Worm (Caenorhabditis elegans): ENCODE measurements around the gene Y51A2D.8.

Y51A2D.8 gene

DNA sequence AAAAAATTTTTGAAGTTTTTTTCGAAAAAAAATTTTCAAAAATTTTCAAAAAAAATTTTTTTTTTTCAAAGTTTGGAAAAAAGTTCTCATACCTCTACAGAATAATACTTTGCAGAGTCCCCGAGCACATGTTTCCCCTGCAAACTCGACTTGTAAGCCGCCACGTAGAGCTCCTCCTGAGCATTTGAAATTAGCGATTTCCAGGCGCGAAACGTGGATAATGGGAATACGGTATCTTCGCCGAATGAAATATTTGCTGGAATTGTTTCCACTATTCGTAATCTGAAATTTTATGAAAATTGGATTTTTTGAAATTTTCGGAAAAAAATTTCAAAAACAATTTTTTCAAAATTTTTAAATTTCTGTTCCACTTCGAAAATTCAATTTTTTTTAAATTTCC, 22.5 kb upstream of the Y51A2D.8 start:
- TF ChIP-seq ceh-88 (GFP tag; IDR thresholded peaks at IDR 0.05) (no peak), mep-1 (tag; optimal IDR thresholded peaks at IDR 0.05) (no peak), ceh-63 (GFP tag; optimal IDR thresholded peaks at IDR 0.05) (no peak), unc-30 (tag; optimal IDR thresholded peaks at IDR 0.05) (no peak), hlh-17 (GFP tag; optimal IDR thresholded peaks at IDR 0.05; ENCODE audit: borderline replicate concordance) (no peak), tbx-2 (tag; optimal IDR thresholded peaks at IDR 0.05) (no peak), fkh-4 (tag; optimal IDR thresholded peaks at IDR 0.05; ENCODE audit: borderline replicate concordance) (no peak), grh-1 (GFP tag; IDR thresholded peaks at IDR 0.05) (no peak), lin-14 (GFP tag; optimal IDR thresholded peaks at IDR 0.05) (no peak), tlp-1 (tag; optimal IDR thresholded peaks at IDR 0.05) (no peak), nhr-28 (tag; optimal IDR thresholded peaks at IDR 0.05) (no peak), nhr-76 (tag; optimal IDR thresholded peaks at IDR 0.05) (no peak), nhr-20 (tag; optimal IDR thresholded peaks at IDR 0.05) (no peak), egl-13 (tag; optimal IDR thresholded peaks at IDR 0.05) (no peak), fkh-8 (tag; optimal IDR thresholded peaks at IDR 0.05) (no peak), mab-9 (GFP tag; IDR thresholded peaks at IDR 0.05) (no peak), snpc-4 (tag; optimal IDR thresholded peaks at IDR 0.05) (no peak)

DNA sequence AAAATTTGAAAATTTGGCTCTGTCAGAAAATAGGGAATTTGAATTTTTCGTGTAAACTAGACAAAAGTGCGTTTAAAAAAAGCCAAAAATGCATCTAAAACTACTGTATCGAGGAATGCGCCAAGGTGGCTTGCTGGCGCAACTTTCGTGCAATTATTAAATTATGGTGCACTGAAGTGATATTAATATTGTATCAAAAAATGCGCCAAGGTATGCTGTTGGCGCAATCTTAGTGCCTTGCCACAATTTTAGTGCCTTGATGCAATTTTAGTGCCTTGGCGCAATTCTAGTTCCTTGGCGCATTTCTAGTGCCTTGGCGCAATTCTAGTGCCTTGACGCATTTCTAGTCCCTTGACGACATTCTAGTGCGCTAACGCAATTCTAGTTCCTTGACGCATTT, 21.4 kb upstream of the Y51A2D.8 start:
- no peak for TF ChIP-seq efl-1 (optimal IDR thresholded peaks at IDR 0.05)
- TF ChIP-seq efl-1 (GFP tag; optimal IDR thresholded peaks at IDR 0.05 in 1 of 2) = peak in 1 of 2 experiments; percentile 91
- peak in 1 of 2 experiments; percentile 16 for TF ChIP-seq lsy-2 (tag; optimal IDR thresholded peaks at IDR 0.05)
- TF ChIP-seq blmp-1 (tag; optimal IDR thresholded peaks at IDR 0.05) = no peak

DNA sequence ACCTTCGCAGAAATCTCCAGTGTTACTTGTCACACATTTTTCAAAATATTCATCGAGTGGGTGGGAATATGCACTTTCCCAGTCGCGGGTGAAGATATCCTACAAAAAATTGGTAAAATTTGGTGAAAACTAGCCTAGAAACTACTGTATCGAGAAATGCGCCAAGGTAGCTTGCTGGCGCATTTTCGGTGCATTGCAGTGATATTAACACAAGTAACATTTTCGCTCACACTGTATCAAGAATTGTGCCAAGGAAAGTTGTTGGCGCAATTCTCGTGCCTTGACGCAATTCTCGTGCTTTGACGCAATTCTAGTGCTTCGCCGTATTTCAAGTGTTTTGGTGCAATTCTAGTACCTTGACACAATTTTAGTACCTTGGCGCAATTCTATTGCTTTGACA, 19.5 kb upstream of the Y51A2D.8 start:
- TF ChIP-seq blmp-1 (tag; optimal IDR thresholded peaks at IDR 0.05) (no peak), nhr-85 (tag) (peak; percentile 72), ceh-63 (GFP tag; optimal IDR thresholded peaks at IDR 0.05) (no peak), lsy-2 (tag; optimal IDR thresholded peaks at IDR 0.05) (peak in 1 of 2 experiments; percentile 59), nhr-77 (tag; optimal IDR thresholded peaks at IDR 0.05) (no peak), C04F5.9 (tag; optimal IDR thresholded peaks at IDR 0.05) (no peak), lin-13 (GFP tag; optimal IDR thresholded peaks at IDR 0.05) (no peak), efl-1 (optimal IDR thresholded peaks at IDR 0.05) (no peak), efl-1 (GFP tag; optimal IDR thresholded peaks at IDR 0.05 in 1 of 2) (no peak)

DNA sequence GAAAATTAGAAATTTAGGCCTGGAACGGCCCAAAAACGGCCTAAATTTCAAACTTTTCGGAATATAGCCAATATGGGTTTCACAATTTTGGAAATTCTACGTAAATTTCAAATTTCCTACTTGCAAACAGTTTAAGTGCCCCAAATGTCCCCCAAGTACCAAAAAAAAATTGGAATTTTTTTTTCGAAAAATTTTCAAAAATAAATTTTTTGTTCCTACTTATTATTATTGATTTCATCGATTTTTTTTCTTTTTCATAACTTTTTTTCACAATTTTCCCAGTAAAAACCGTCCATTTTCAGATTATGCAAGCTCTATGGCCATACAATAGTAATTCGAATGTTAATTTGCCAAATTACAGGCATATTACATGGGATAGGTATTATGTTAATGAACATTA, 17.9 kb upstream of the Y51A2D.8 start, which contains the start of gene Y51A2D.21:
Y51A2D.21 (plus strand) TSS at position 301 of the 400 bp plus-strand sequence.
- no peak for TF ChIP-seq hlh-4 (tag; optimal IDR thresholded peaks at IDR 0.05)
- TF ChIP-seq sptf-1 (tag; optimal IDR thresholded peaks at IDR 0.05) = no peak
- no peak for TF ChIP-seq fkh-10 (GFP tag; optimal IDR thresholded peaks at IDR 0.05)
- TF ChIP-seq lin-14 (GFP tag; optimal IDR thresholded peaks at IDR 0.05) = no peak
- no peak for TF ChIP-seq F16B12.6 (tag; optimal IDR thresholded peaks at IDR 0.05)

DNA sequence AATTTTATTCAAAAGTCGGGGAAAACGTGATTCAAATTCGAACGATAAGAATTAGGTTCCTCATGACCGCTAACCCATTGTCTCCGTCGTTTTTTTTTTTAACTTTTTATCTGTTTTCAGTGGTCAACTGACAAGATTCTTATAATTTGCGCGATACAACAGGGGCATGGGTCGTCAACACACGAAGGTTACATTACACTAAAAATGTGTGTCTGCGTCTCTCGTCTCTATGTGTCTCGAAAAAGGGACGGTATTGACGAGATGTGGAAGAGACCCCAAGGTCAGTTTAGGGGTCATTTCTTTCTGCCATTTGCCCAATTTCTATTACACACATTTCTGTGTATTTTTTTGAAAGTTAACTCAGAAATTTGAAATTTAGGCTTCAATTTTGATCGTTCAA, 15.8 kb upstream of the Y51A2D.8 start:
- TF ChIP-seq snu-23 (GFP tag; optimal IDR thresholded peaks at IDR 0.05) (peak; percentile 40), C04F5.9 (tag; optimal IDR thresholded peaks at IDR 0.05) (no peak), mep-1 (tag; optimal IDR thresholded peaks at IDR 0.05) (peak; percentile 14), dpl-1 (GFP tag; optimal IDR thresholded peaks at IDR 0.05) (peak in 1 of 3 experiments; percentile 15), xbp-1 (tag; optimal IDR thresholded peaks at IDR 0.05) (no peak), nhr-71 (tag; optimal IDR thresholded peaks at IDR 0.05) (peak; percentile 25), ces-1 (GFP tag; optimal IDR thresholded peaks at IDR 0.05) (no peak), tlp-1 (tag; optimal IDR thresholded peaks at IDR 0.05) (no peak), nhr-20 (tag; optimal IDR thresholded peaks at IDR 0.05) (peak; percentile 21), lin-14 (GFP tag; optimal IDR thresholded peaks at IDR 0.05) (peak; percentile 67), mdl-1 (tag; optimal IDR thresholded peaks at IDR 0.05) (peak in 1 of 2 experiments; percentile 39), grh-1 (GFP tag; IDR thresholded peaks at IDR 0.05) (no peak), sox-4 (tag; optimal IDR thresholded peaks at IDR 0.05) (no peak), lin-15B (tag; optimal IDR thresholded peaks at IDR 0.05) (no peak), alr-1 (tag; optimal IDR thresholded peaks at IDR 0.05; ENCODE audit: borderline replicate concordance) (no peak), blmp-1 (tag; optimal IDR thresholded peaks at IDR 0.05) (peak; percentile 36), lin-35 (GFP tag; optimal IDR thresholded peaks at IDR 0.05) (peak in 1 of 2 experiments; percentile 53), lsy-2 (tag; optimal IDR thresholded peaks at IDR 0.05) (peak in 1 of 2 experiments; percentile 18), nhr-90 (tag; optimal IDR thresholded peaks at IDR 0.05; ENCODE audit: poor library complexity) (peak; percentile 14), nhr-47 (tag; optimal IDR thresholded peaks at IDR 0.05) (no peak), elt-3 (tag; optimal IDR thresholded peaks at IDR 0.05) (peak in 4 of 6 experiments; percentile 3 to 24 (median 16))
